Worm (Caenorhabditis elegans): ENCODE measurements around the gene Y49F6C.7.

ce11 chrII:3341989-3342388 lies 26.0 kb downstream of the Y49F6C.7 start, which contains the start of gene F14D2.11:
- TF ChIP-seq rnt-1 (tag; optimal IDR thresholded peaks at IDR 0.05) (no peak), snpc-4 (tag; optimal IDR thresholded peaks at IDR 0.05) (no peak), aly-2 (tag; optimal IDR thresholded peaks at IDR 0.05) (no peak), mef-2 (tag; optimal IDR thresholded peaks at IDR 0.05) (no peak)
